Worm (Caenorhabditis elegans): ENCODE results near the gene Y66D12A.24.
A peak's percentile ranks its signal among the peaks of the same experiment; 100 is the strongest.

Gene Y66D12A.24

ce11 chrIII:11535453-11535852, 38.8 kb downstream of the Y66D12A.24 start:
- TF ChIP-seq ceh-79 (tag; optimal IDR thresholded peaks at IDR 0.05) = no peak
- TF ChIP-seq nfya-1 (tag; optimal IDR thresholded peaks at IDR 0.05; ENCODE audit: borderline replicate concordance, insufficient read depth) = no peak
- TF ChIP-seq F39B2.1 (GFP tag; IDR thresholded peaks at IDR 0.05) = no peak
- TF ChIP-seq lsl-1 (GFP tag; optimal IDR thresholded peaks at IDR 0.05) = no peak
- TF ChIP-seq nfyb-1 (GFP tag; IDR thresholded peaks at IDR 0.05) = no peak
- TF ChIP-seq athp-1 (tag; optimal IDR thresholded peaks at IDR 0.05) = no peak
- TF ChIP-seq ceh-100 (GFP tag; IDR thresholded peaks at IDR 0.05) = no peak

ce11 chrIII:11544947-11545346, 48.3 kb downstream of the Y66D12A.24 start:
- peak; percentile 48; the same call in 1 of the 2 replicates for TF ChIP-seq egrh-3 (GFP tag; IDR thresholded peaks at IDR 0.05)
- no peak for TF ChIP-seq egl-44 (GFP tag; IDR thresholded peaks at IDR 0.05)
- TF ChIP-seq nhr-80 (tag; optimal IDR thresholded peaks at IDR 0.05) = no peak
- TF ChIP-seq zfh-2 (GFP tag; conservative IDR thresholded peaks at IDR 0.05) = peak; percentile 74; the same call in 1 of the 2 replicates
- no peak for TF ChIP-seq ztf-6 (GFP tag; IDR thresholded peaks at IDR 0.05)
- TF ChIP-seq nhr-120 (GFP tag; IDR thresholded peaks at IDR 0.05) = no peak
- TF ChIP-seq hrde-1 (tag; optimal IDR thresholded peaks at IDR 0.05; ENCODE audit: borderline replicate concordance) = no peak
- TF ChIP-seq akir-1 (GFP tag; optimal IDR thresholded peaks at IDR 0.05) = no peak
- no peak for TF ChIP-seq gei-17 (GFP tag; optimal IDR thresholded peaks at IDR 0.05)
- no peak for TF ChIP-seq lir-1 (GFP tag; conservative IDR thresholded peaks at IDR 0.05)
- TF ChIP-seq F22D6.2 (tag; optimal IDR thresholded peaks at IDR 0.05) = no peak
- no peak for TF ChIP-seq nfyb-1 (GFP tag; IDR thresholded peaks at IDR 0.05)
- no peak for TF ChIP-seq rec-8 (tag; optimal IDR thresholded peaks at IDR 0.05)

- TF ChIP-seq somi-1 (GFP tag; optimal IDR thresholded peaks at IDR 0.05) (no peak), Y53G8AR.9 (GFP tag; conservative IDR thresholded peaks at IDR 0.05) (no peak), nhr-80 (tag; optimal IDR thresholded peaks at IDR 0.05) (peak; percentile 29), F55B11.4 (tag; optimal IDR thresholded peaks at IDR 0.05; ENCODE audit: borderline replicate concordance, insufficient read depth) (no peak)
Observed at ce11 chrIII:11548070-11548469, 51.4 kb downstream of the Y66D12A.24 start, which contains the start of gene Y66D12A.13. Y66D12A.13 (plus strand) TSS chrIII:11548370.

All from whole organism, young adult.